Fruit fly (Drosophila melanogaster) whole organism, embryonic: Measurements from ENCODE around the gene Cap-D2.
A peak's percentile ranks its signal among the peaks of the same experiment; 100 is the strongest.

Experiments
- Adf1 ChIP-seq: fragments of 200-800 bp; sonication (Bioruptor generic); IDR thresholded peaks from 2 replicates; pipeline ENCODE4 v1.3.6; 2022; ENCODE audit warnings: missing biosample characterization, missing genetic modification characterization
- CG10209 ChIP-seq: fragments of 200-800 bp; sonication (Bioruptor generic); optimal IDR thresholded peaks from 3 replicates; lab custom pipeline; 2017; ENCODE audit warnings: missing biosample characterization, mild to moderate bottlenecking, missing genetic modification characterization, missing genetic modification reagents
- CG10543 ChIP-seq: fragments of 200-800 bp; sonication (Bioruptor generic); optimal IDR thresholded peaks from 3 replicates; lab custom pipeline; 2017; ENCODE audit warnings: missing biosample characterization, mild to moderate bottlenecking, missing genetic modification characterization, moderate library complexity
- CG13894 ChIP-seq: fragments of 200-800 bp; sonication (Bioruptor generic); optimal IDR thresholded peaks from 3 replicates; lab custom pipeline; 2018; ENCODE audit warnings: missing biosample characterization, mild to moderate bottlenecking, missing genetic modification characterization, moderate library complexity
- CG15011 ChIP-seq: fragments of 200-800 bp; sonication (Bioruptor generic); optimal IDR thresholded peaks from 3 replicates; lab custom pipeline; 2018; ENCODE audit warnings: missing biosample characterization, mild to moderate bottlenecking, missing genetic modification characterization
- CG15269 ChIP-seq: fragments of 200-800 bp; sonication (Bioruptor generic); optimal IDR thresholded peaks from 2 replicates; lab custom pipeline; 2018; ENCODE audit warnings: missing biosample characterization, mild to moderate bottlenecking, missing genetic modification characterization, moderate library complexity
- CG1647 ChIP-seq: fragments of 200-800 bp; sonication (Bioruptor generic); optimal IDR thresholded peaks from 3 replicates; lab custom pipeline; 2016; ENCODE audit warnings: missing biosample characterization, missing genetic modification characterization
- CG17568 ChIP-seq: fragments of 200-800 bp; sonication (Bioruptor generic); optimal IDR thresholded peaks from 2 replicates; lab custom pipeline; 2018; ENCODE audit warnings: missing biosample characterization, mild to moderate bottlenecking, missing genetic modification characterization, moderate library complexity
- CG18011 ChIP-seq: fragments of 200-800 bp; sonication (Bioruptor generic); optimal IDR thresholded peaks from 2 replicates; lab custom pipeline; 2017; ENCODE audit warnings: missing biosample characterization, missing genetic modification characterization, mild to moderate bottlenecking, moderate library complexity, missing genotype
- CG32532 ChIP-seq: fragments of 200-800 bp; sonication (Bioruptor generic); IDR thresholded peaks from 2 replicates; pipeline ENCODE4 v1.3.6; 2022; ENCODE audit warnings: missing biosample characterization, missing genetic modification characterization
- CG34422 ChIP-seq: fragments of 200-800 bp; sonication (Bioruptor generic); IDR thresholded peaks from 3 replicates; pipeline ENCODE4 v1.3.6; 2022; ENCODE audit warnings: missing biosample characterization, missing genetic modification characterization
- CG3847 ChIP-seq: fragments of 200-800 bp; sonication (Bioruptor generic); IDR thresholded peaks from 2 replicates; pipeline ENCODE4 v1.3.6; 2022; ENCODE audit warnings: missing biosample characterization, missing genetic modification characterization
- CG42726 ChIP-seq: fragments of 200-800 bp; sonication (Bioruptor generic); IDR thresholded peaks from 2 replicates; pipeline ENCODE4 v1.3.6; 2022; ENCODE audit warnings: missing biosample characterization, missing genetic modification characterization; ENCODE audit not compliant: partially characterized antibody
- CG4617 ChIP-seq: fragments of 200-800 bp; sonication (Bioruptor generic); optimal IDR thresholded peaks from 3 replicates; lab custom pipeline; 2016; ENCODE audit warnings: missing biosample characterization, missing genetic modification characterization, borderline replicate concordance
- CG4854 ChIP-seq: fragments of 200-800 bp; sonication (Bioruptor generic); optimal IDR thresholded peaks from 2 replicates; lab custom pipeline; 2016; ENCODE audit warnings: missing biosample characterization, missing genetic modification characterization, inconsistent platforms
- CG6175 ChIP-seq: fragments of 200-800 bp; sonication (Bioruptor generic); IDR thresholded peaks from 3 replicates; pipeline ENCODE4 v1.3.6; 2022; ENCODE audit warnings: missing biosample characterization, missing genetic modification characterization
- CG6272 ChIP-seq: fragments of 200-800 bp; sonication (Bioruptor generic); IDR thresholded peaks from 2 replicates; pipeline ENCODE4 v1.3.6; 2022; ENCODE audit warnings: missing biosample characterization, missing genetic modification characterization
- CG7839 ChIP-seq: fragments of 200-800 bp; sonication (Bioruptor generic); optimal IDR thresholded peaks from 3 replicates; lab custom pipeline; 2018; ENCODE audit warnings: missing biosample characterization, mild to moderate bottlenecking, missing genetic modification characterization, moderate library complexity
- CG9437 ChIP-seq: fragments of 200-800 bp; sonication (Bioruptor generic); optimal IDR thresholded peaks from 2 replicates; lab custom pipeline; 2018; ENCODE audit warnings: missing biosample characterization, mild to moderate bottlenecking, missing genetic modification characterization
- CG9817 ChIP-seq: fragments of 200-800 bp; sonication (Bioruptor generic); optimal IDR thresholded peaks from 2 replicates; lab custom pipeline; 2018; ENCODE audit warnings: missing biosample characterization, mild to moderate bottlenecking, missing genetic modification characterization, moderate library complexity
- CG9876 ChIP-seq: fragments of 200-800 bp; sonication (Bioruptor generic); optimal IDR thresholded peaks from 2 replicates; lab custom pipeline; 2016; ENCODE audit warnings: missing biosample characterization, missing genetic modification characterization
- Dll ChIP-seq: fragments of 200-800 bp; sonication (Bioruptor generic); IDR thresholded peaks from 4 replicates; pipeline ENCODE4 v1.3.6; 2022; ENCODE audit warnings: missing biosample characterization, missing genetic modification characterization; ENCODE audit not compliant: partially characterized antibody
- Ets65A ChIP-seq: fragments of 200-800 bp; sonication (Bioruptor generic); peaks from one replicate; lab custom pipeline; 2016; ENCODE audit warnings: missing biosample characterization, missing genetic modification characterization
- Max ChIP-seq: fragments of 200-800 bp; sonication (Bioruptor generic); optimal IDR thresholded peaks from 2 replicates; lab custom pipeline; 2016; ENCODE audit warnings: missing biosample characterization, mild to moderate bottlenecking, missing genetic modification characterization
- Scr ChIP-seq: fragments of 200-800 bp; sonication (Bioruptor generic); IDR thresholded peaks from 2 replicates; pipeline ENCODE4 v1.3.6; 2022; ENCODE audit warnings: missing biosample characterization, missing genetic modification characterization; ENCODE audit not compliant: partially characterized antibody
- Sox102F ChIP-seq: fragments of 200-800 bp; sonication (Bioruptor generic); optimal IDR thresholded peaks from 2 replicates; lab custom pipeline; 2018; ENCODE audit warnings: missing biosample characterization, mild to moderate bottlenecking, missing genetic modification characterization, moderate library complexity
- ap ChIP-seq: fragments of 200-800 bp; sonication (Bioruptor generic); IDR thresholded peaks from 2 replicates; pipeline ENCODE4 v1.3.6; 2022; ENCODE audit warnings: missing biosample characterization, missing genetic modification characterization
- ci ChIP-seq: fragments of 200-800 bp; sonication (Bioruptor generic); IDR thresholded peaks from 3 replicates; pipeline ENCODE4 v1.3.6; 2022; ENCODE audit warnings: missing biosample characterization, missing genetic modification characterization
- crc ChIP-seq: fragments of 200-800 bp; sonication (Bioruptor generic); optimal IDR thresholded peaks from 2 replicates; lab custom pipeline; 2016; ENCODE audit warnings: missing biosample characterization, missing genetic modification characterization
- crp ChIP-seq, 2 experiments: fragments of 200-800 bp; sonication (Bioruptor generic); optimal IDR thresholded peaks; 2 replicates in 1 of 2; 3 replicates in 1 of 2; lab custom pipeline; 2017; ENCODE audit warnings: missing biosample characterization in 2 of 2, missing genetic modification characterization in 2 of 2, mild to moderate bottlenecking in 1 of 2, moderate library complexity in 1 of 2
- dm ChIP-seq: fragments of 200-800 bp; sonication (Bioruptor generic); optimal IDR thresholded peaks from 3 replicates; lab custom pipeline; 2016; ENCODE audit warnings: missing biosample characterization, missing genetic modification characterization
- ftz-f1 ChIP-seq: fragments of 200-800 bp; sonication (Bioruptor generic); optimal IDR thresholded peaks from 2 replicates; lab custom pipeline; 2016; ENCODE audit warnings: missing biosample characterization, missing genetic modification characterization
- ken ChIP-seq: fragments of 200-800 bp; sonication (Bioruptor generic); IDR thresholded peaks from 3 replicates; pipeline ENCODE4 v1.3.6; 2022; ENCODE audit warnings: missing biosample characterization, missing genetic modification characterization
- klu ChIP-seq: fragments of 200-800 bp; sonication (Bioruptor generic); IDR thresholded peaks from 2 replicates; pipeline ENCODE4 v1.3.6; 2022; ENCODE audit warnings: missing biosample characterization, missing genetic modification characterization
- lilli ChIP-seq: fragments of 200-800 bp; sonication (Bioruptor generic); optimal IDR thresholded peaks from 3 replicates; lab custom pipeline; 2016; ENCODE audit warnings: missing biosample characterization, missing genetic modification characterization
- mld ChIP-seq: fragments of 200-800 bp; sonication (Bioruptor generic); IDR thresholded peaks from 3 replicates; pipeline ENCODE4 v1.3.6; 2022; ENCODE audit warnings: missing biosample characterization, missing genetic modification characterization; ENCODE audit not compliant: partially characterized antibody
- nau ChIP-seq: fragments of 200-800 bp; sonication (Bioruptor generic); optimal IDR thresholded peaks from 3 replicates; lab custom pipeline; 2017; ENCODE audit warnings: missing biosample characterization, mild to moderate bottlenecking, missing genetic modification characterization, missing genetic modification reagents
- pzg ChIP-seq: fragments of 200-800 bp; sonication (Bioruptor generic); optimal IDR thresholded peaks from 3 replicates; lab custom pipeline; 2018; ENCODE audit warnings: missing biosample characterization, mild to moderate bottlenecking, missing genetic modification characterization, moderate library complexity
- rib ChIP-seq: fragments of 200-800 bp; sonication (Bioruptor generic); IDR thresholded peaks from 2 replicates; pipeline ENCODE4 v1.3.6; 2022; ENCODE audit warnings: missing biosample characterization, missing genetic modification characterization
- shn ChIP-seq: fragments of 200-800 bp; sonication (Bioruptor generic); optimal IDR thresholded peaks from 3 replicates; lab custom pipeline; 2016; ENCODE audit warnings: missing biosample characterization, missing genetic modification characterization
- sna ChIP-seq: fragments of 200-800 bp; sonication (Bioruptor generic); IDR thresholded peaks from 2 replicates; pipeline ENCODE4 v1.3.6; 2022; ENCODE audit warnings: missing biosample characterization, missing genetic modification characterization; ENCODE audit not compliant: partially characterized antibody
- stwl ChIP-seq: fragments of 200-800 bp; sonication (Bioruptor generic); optimal IDR thresholded peaks from 3 replicates; lab custom pipeline; 2018; ENCODE audit warnings: missing biosample characterization, mild to moderate bottlenecking, missing genetic modification characterization, moderate library complexity
- sug ChIP-seq: fragments of 200-800 bp; optimal IDR thresholded peaks from 2 replicates; lab custom pipeline; 2019; ENCODE audit warnings: missing biosample characterization, mild to moderate bottlenecking, missing genetic modification characterization, moderate library complexity
- tap ChIP-seq: fragments of 200-800 bp; optimal IDR thresholded peaks from 3 replicates; lab custom pipeline; 2019; ENCODE audit warnings: missing biosample characterization, mild to moderate bottlenecking, missing genetic modification characterization, moderate library complexity
- tgo ChIP-seq: fragments of 200-800 bp; sonication (Bioruptor generic); IDR thresholded peaks from 3 replicates; pipeline ENCODE4 v1.3.6; 2022; ENCODE audit warnings: missing biosample characterization, missing genetic modification characterization
- unc-4 ChIP-seq: fragments of 200-800 bp; sonication (Bioruptor generic); IDR thresholded peaks from 2 replicates; pipeline ENCODE4 v1.3.6; 2022; ENCODE audit warnings: missing biosample characterization, missing genetic modification characterization; ENCODE audit not compliant: partially characterized antibody

Cap-D2 gene

DNA sequence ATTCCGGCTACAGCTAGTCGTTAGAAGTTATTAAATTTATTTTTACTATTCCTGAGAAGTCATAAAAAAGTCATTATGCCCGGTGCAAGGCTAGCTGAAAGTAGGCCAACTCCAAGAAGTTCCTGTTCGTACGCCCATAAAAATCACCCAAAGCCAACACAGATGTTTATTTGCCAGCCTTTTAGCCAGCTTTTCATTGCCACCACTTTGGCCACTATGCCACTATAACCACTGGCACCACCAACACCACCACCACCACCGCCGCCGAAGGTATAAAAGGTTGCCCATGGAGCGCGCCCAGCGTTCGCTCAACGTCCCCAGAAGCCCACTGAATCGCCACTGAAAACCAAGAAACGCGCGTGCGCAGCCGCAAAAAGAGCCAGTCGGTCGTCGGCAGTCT, 42.9 kb downstream of the Cap-D2 start, which contains the start of gene CG15506:
CG15506 (plus strand) TSS at position 301 of the 400 bp plus-strand sequence.
- TF ChIP-seq CG17568 (no peak), ken (peak; percentile 24; the same call in 1 of the 3 replicates), ci (GFP tag; lab: Robert Waterston, UW) (peak; percentile 18; the same call in 1 of the 3 replicates), klu (GFP tag; lab: Robert Waterston, UW) (no peak), shn (no peak)
- TF ChIP-seq, all 482 proteins: peak for 2

DNA sequence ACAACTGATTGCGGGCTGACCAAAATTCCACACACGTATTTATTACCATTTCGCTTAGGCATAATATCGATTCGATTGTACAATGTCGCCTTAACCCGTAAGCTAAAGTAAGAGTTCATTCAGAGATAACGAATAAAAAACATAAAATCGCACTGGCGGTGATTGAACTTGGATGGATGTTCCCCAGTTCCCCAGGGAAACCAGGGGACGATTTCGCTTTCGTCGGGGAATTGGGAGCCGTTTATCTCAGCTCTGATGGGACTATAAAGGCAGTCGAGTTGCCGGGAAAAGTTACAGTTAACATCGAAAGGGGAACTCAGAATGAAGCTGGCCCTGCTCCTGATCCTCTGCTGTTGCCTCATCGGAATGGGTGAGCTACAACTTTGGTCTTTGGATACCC, 46.8 kb downstream of the Cap-D2 start, which contains the start of gene CG34296:
CG34296 (plus strand) TSS at position 301 of the 400 bp plus-strand sequence.
- no peak for TF ChIP-seq mld
- TF ChIP-seq CG1647 (GFP tag; lab: Kevin White, UChicago) = no peak
- TF ChIP-seq tgo (GFP tag; lab: Robert Waterston, UW) = no peak
- TF ChIP-seq CG9817 (tag; lab: Kevin White, UChicago) = no peak
- TF ChIP-seq nau (GFP tag; lab: Kevin White, UChicago) = no peak
- TF ChIP-seq Ets65A (GFP tag; lab: Kevin White, UChicago) = no peak
- no peak for TF ChIP-seq CG15011
- no peak for TF ChIP-seq Adf1 (GFP tag; lab: Robert Waterston, UW)
- TF ChIP-seq lilli = no peak
- no peak for TF ChIP-seq CG7839 (tag; lab: Kevin White, UChicago)
- no peak for TF ChIP-seq crc (GFP tag; lab: Kevin White, UChicago)
- TF ChIP-seq CG3847 (GFP tag; lab: Robert Waterston, UW) = no peak
- no peak for TF ChIP-seq pzg (GFP tag; lab: Kevin White, UChicago)
- TF ChIP-seq ap = no peak
- TF ChIP-seq rib (GFP tag; lab: Robert Waterston, UW) = no peak
- TF ChIP-seq CG4854 = no peak
- no peak for TF ChIP-seq CG6272 (GFP tag; lab: Robert Waterston, UW)

DNA sequence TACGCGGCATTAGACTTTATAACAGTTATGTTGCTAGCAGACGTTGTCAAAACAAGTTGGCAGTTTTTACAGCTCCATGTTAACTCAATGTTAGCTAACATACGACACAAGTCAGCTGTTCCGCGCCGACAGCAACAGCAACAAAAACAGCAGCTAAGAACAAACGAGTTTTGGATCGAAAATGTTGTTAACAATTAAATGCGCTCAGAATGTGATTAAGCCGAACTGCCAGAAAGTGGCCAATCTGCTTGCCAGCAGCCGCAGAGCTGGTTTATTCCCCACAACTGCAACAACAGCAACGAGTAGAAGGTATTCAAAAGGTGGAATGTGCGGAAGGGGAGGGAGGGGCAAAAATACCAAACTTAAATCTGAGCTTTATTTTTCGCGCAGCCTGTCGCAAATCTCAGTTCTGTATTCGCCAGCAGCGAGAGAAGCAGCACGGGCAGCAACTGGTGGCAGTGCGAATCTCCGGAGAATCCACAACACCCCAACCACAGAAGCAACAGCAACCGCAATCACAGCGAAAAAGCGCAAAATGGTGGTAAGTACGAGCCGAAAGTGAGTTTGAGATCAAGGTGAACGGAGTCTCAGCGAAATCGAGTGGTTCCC, 47.7 kb downstream of the Cap-D2 start, which contains the start of gene Pcd:
Pcd (plus strand) TSS at position 116 of the 609 bp plus-strand sequence.
- 0 out of 2 replicates have a peak, but pooled peaks have one; percentile 17 for TF ChIP-seq Scr (GFP tag; lab: Robert Waterston, UW)
- peak; percentile 71 for TF ChIP-seq stwl (tag; lab: Kevin White, UChicago)
- TF ChIP-seq Dll (GFP tag; lab: Robert Waterston, UW) = peak; percentile 41; the same call in 1 of the 4 replicates
- TF ChIP-seq CG34422 (GFP tag; lab: Robert Waterston, UW) = peak; percentile 14; the same call in 1 of the 3 replicates
- peak; percentile 35 for TF ChIP-seq CG13894 (tag; lab: Kevin White, UChicago)
- TF ChIP-seq Sox102F (GFP tag; lab: Kevin White, UChicago) = no peak
- no peak for TF ChIP-seq CG10209 (GFP tag; lab: Kevin White, UChicago)
- peak; percentile 43 for TF ChIP-seq CG10543 (GFP tag; lab: Kevin White, UChicago)
- TF ChIP-seq tap = no peak
- TF ChIP-seq CG9437 (GFP tag; lab: Kevin White, UChicago) = no peak
- TF ChIP-seq dm = no peak
- no peak for TF ChIP-seq CG15269 (tag; lab: Kevin White, UChicago)
- peak; percentile 3 for TF ChIP-seq sug
- TF ChIP-seq CG9876 (GFP tag; lab: Kevin White, UChicago) = no peak
- TF ChIP-seq CG6175 = peak; percentile 76; the same call in 2 of the 3 replicates
- peak; percentile 13; the same call in 1 of the 2 replicates for TF ChIP-seq CG32532
- peak; percentile 24; the same call in 1 of the 2 replicates for TF ChIP-seq sna (GFP tag; lab: Robert Waterston, UW)
- peak; percentile 73 for TF ChIP-seq rib (GFP tag; lab: Robert Waterston, UW)
- TF ChIP-seq CG18011 (GFP tag; lab: Kevin White, UChicago) = peak; percentile 14
- TF ChIP-seq ftz-f1 (GFP tag; lab: Kevin White, UChicago) = peak; percentile 31
- no peak for TF ChIP-seq Max (GFP tag; lab: Kevin White, UChicago)
- peak; percentile 41; the same call in 1 of the 2 replicates for TF ChIP-seq unc-4 (GFP tag; lab: Robert Waterston, UW)
- TF ChIP-seq CG42726 (GFP tag; lab: Robert Waterston, UW) = 0 out of 2 replicates have a peak, but pooled peaks have one; percentile 17
- peak; percentile 55 to 94 for TF ChIP-seq crp (GFP tag; optimal IDR thresholded peaks at IDR 0.05; lab: Kevin White, UChicago)
- TF ChIP-seq CG4617 (GFP tag; lab: Kevin White, UChicago) = peak; percentile 5
